Worm (Caenorhabditis elegans) whole organism, late embryonic: ENCODE data around the gene eea-1.

Experiments used
- C08G9.2 ChIP-seq: sonication (generic microtip); optimal IDR thresholded peaks from 2 replicates; lab custom pipeline; 2016; ENCODE audit warnings: mild to moderate bottlenecking, missing genetic modification characterization, moderate library complexity, missing compliant biosample characterization
- C38D4.7 ChIP-seq: fragments of 200-800 bp; sonication (Bioruptor generic); optimal IDR thresholded peaks from 2 replicates; lab custom pipeline; 2018; ENCODE audit warnings: mild to moderate bottlenecking, missing genetic modification characterization, moderate library complexity, missing compliant biosample characterization
- F13H6.1 ChIP-seq: sonication (generic microtip); optimal IDR thresholded peaks from 2 replicates; lab custom pipeline; 2016; ENCODE audit warnings: missing genetic modification characterization, missing compliant biosample characterization
- K02D7.2 ChIP-seq: sonication (generic microtip); optimal IDR thresholded peaks from 2 replicates; lab custom pipeline; 2017; ENCODE audit warnings: mild to moderate bottlenecking, missing genetic modification characterization, missing compliant biosample characterization
- ceh-14 ChIP-seq: sonication (generic microtip); optimal IDR thresholded peaks from 2 replicates; lab custom pipeline; 2016; ENCODE audit warnings: missing genotype, missing genetic modification characterization, missing compliant biosample characterization
- ceh-2 ChIP-seq: sonication (generic microtip); optimal IDR thresholded peaks from 2 replicates; lab custom pipeline; 2016; ENCODE audit warnings: missing genotype, missing genetic modification characterization, missing compliant biosample characterization
- ceh-31 ChIP-seq: sonication (generic microtip); optimal IDR thresholded peaks from 2 replicates; lab custom pipeline; 2016; ENCODE audit warnings: missing genetic modification characterization, missing compliant biosample characterization
- ceh-34 ChIP-seq: sonication (generic microtip); optimal IDR thresholded peaks from 2 replicates; lab custom pipeline; 2016; ENCODE audit warnings: mild to moderate bottlenecking, missing genetic modification characterization, missing compliant biosample characterization
- ceh-48 ChIP-seq: sonication (generic microtip); optimal IDR thresholded peaks from 2 replicates; lab custom pipeline; 2016; ENCODE audit warnings: missing genetic modification characterization, inconsistent platforms, missing compliant biosample characterization
- ceh-9 ChIP-seq: sonication (generic microtip); optimal IDR thresholded peaks from 2 replicates; lab custom pipeline; 2016; ENCODE audit warnings: mild to moderate bottlenecking, missing genetic modification characterization, inconsistent platforms, missing compliant biosample characterization
- dve-1 ChIP-seq: sonication (generic microtip); optimal IDR thresholded peaks from 2 replicates; lab custom pipeline; 2017; ENCODE audit warnings: antibody characterized with exemption, mild to moderate bottlenecking, missing genetic modification characterization, missing compliant biosample characterization
- elt-2 ChIP-seq: sonication (generic microtip); optimal IDR thresholded peaks from 2 replicates; lab custom pipeline; 2016; ENCODE audit warnings: missing genetic modification reagents, missing genetic modification characterization, missing compliant biosample characterization
- elt-4 ChIP-seq: sonication (generic microtip); optimal IDR thresholded peaks from 2 replicates; lab custom pipeline; 2016; ENCODE audit warnings: missing genetic modification characterization, missing compliant biosample characterization
- ets-4 ChIP-seq: sonication (generic microtip); optimal IDR thresholded peaks from 2 replicates; lab custom pipeline; 2016; ENCODE audit warnings: missing genetic modification characterization, missing compliant biosample characterization
- eyg-1 ChIP-seq: sonication (generic microtip); optimal IDR thresholded peaks from 2 replicates; lab custom pipeline; 2016; ENCODE audit warnings: missing genotype, missing genetic modification characterization, missing compliant biosample characterization
- fkh-10 ChIP-seq: fragments of 150-350 bp; optimal IDR thresholded peaks from 2 replicates; lab custom pipeline; 2014; ENCODE audit warnings: missing biosample characterization, missing genetic modification reagents, missing genetic modification characterization
- hlh-13 ChIP-seq: fragments of 200-800 bp; sonication (Bioruptor generic); optimal IDR thresholded peaks from 2 replicates; lab custom pipeline; 2018; ENCODE audit warnings: mild to moderate bottlenecking, missing genetic modification characterization, missing compliant biosample characterization
- hlh-15 ChIP-seq: sonication (generic microtip); optimal IDR thresholded peaks from 2 replicates; lab custom pipeline; 2016; ENCODE audit warnings: missing genetic modification characterization, missing compliant biosample characterization
- hlh-30 ChIP-seq: sonication (generic microtip); optimal IDR thresholded peaks from 2 replicates; lab custom pipeline; 2017; ENCODE audit warnings: antibody characterized with exemption, missing genetic modification characterization, missing compliant biosample characterization; ENCODE audit not compliant: insufficient read depth
- hlh-6 ChIP-seq: sonication (generic microtip); optimal IDR thresholded peaks from 2 replicates; lab custom pipeline; 2016; ENCODE audit warnings: missing genotype, missing genetic modification characterization, missing compliant biosample characterization
- lin-11 ChIP-seq: fragments of 200-800 bp; sonication (Bioruptor generic); optimal IDR thresholded peaks from 2 replicates; lab custom pipeline; 2018; ENCODE audit warnings: mild to moderate bottlenecking, missing genetic modification characterization, missing compliant biosample characterization
- mec-3 ChIP-seq: sonication (generic microtip); optimal IDR thresholded peaks from 2 replicates; lab custom pipeline; 2016; ENCODE audit warnings: borderline replicate concordance, missing genetic modification characterization, missing compliant biosample characterization
- nfya-1 ChIP-seq: sonication (generic microtip); optimal IDR thresholded peaks from 2 replicates; lab custom pipeline; 2017; ENCODE audit warnings: missing genetic modification characterization, mild to moderate bottlenecking, missing compliant biosample characterization, antibody characterized with exemption, moderate library complexity
- nhr-11 ChIP-seq: fragments of 150-350 bp; optimal IDR thresholded peaks from 2 replicates; lab custom pipeline; 2014; ENCODE audit warnings: missing biosample characterization, missing genetic modification characterization
- pat-9 ChIP-seq: fragments of 200-800 bp; sonication (Bioruptor generic); optimal IDR thresholded peaks from 2 replicates; lab custom pipeline; 2018; ENCODE audit warnings: mild to moderate bottlenecking, missing genetic modification characterization, moderate library complexity, missing compliant biosample characterization
- pha-2 ChIP-seq: sonication (generic microtip); optimal IDR thresholded peaks from 2 replicates; lab custom pipeline; 2017; ENCODE audit warnings: mild to moderate bottlenecking, missing genetic modification characterization, missing compliant biosample characterization
- rnt-1 ChIP-seq: sonication (generic microtip); optimal IDR thresholded peaks from 2 replicates; lab custom pipeline; 2016; ENCODE audit warnings: missing genetic modification characterization, missing compliant biosample characterization
- sdc-2 ChIP-seq: sonication (generic microtip); optimal IDR thresholded peaks from 2 replicates; lab custom pipeline; 2016; ENCODE audit warnings: missing genotype, missing genetic modification characterization, missing compliant biosample characterization
- sox-2 ChIP-seq: fragments of 200-800 bp; sonication (Bioruptor generic); IDR thresholded peaks from 2 replicates; pipeline ENCODE4 v1.3.6; 2022; ENCODE audit warnings: missing genetic modification reagents, missing genetic modification characterization, missing compliant biosample characterization
- sox-4 ChIP-seq: sonication (generic microtip); optimal IDR thresholded peaks from 2 replicates; lab custom pipeline; 2017; ENCODE audit warnings: mild to moderate bottlenecking, missing genetic modification characterization, inconsistent platforms, missing compliant biosample characterization
- tbx-2 ChIP-seq: sonication (generic microtip); optimal IDR thresholded peaks from 2 replicates; lab custom pipeline; 2016; ENCODE audit warnings: missing genetic modification characterization, missing compliant biosample characterization
- tbx-7 ChIP-seq: sonication (generic microtip); optimal IDR thresholded peaks from 2 replicates; lab custom pipeline; 2016; ENCODE audit warnings: missing genotype, missing genetic modification characterization, missing compliant biosample characterization
- ttx-3 ChIP-seq: sonication (generic microtip); optimal IDR thresholded peaks from 2 replicates; lab custom pipeline; 2016; ENCODE audit warnings: missing genetic modification reagents, missing genetic modification characterization, missing compliant biosample characterization
- unc-3 ChIP-seq, 2 experiments: fragments of 200-800 bp in 1 of 2; sonication (Bioruptor generic) in 1 of 2; sonication (generic microtip) in 1 of 2; conservative IDR thresholded peaks in 1 of 2; optimal IDR thresholded peaks in 1 of 2; 2 replicates each; pipeline versions ENCODE4 v1.3.6 to Lab custom; 2016 to 2022; ENCODE audit warnings: missing compliant biosample characterization in 2 of 2, missing genetic modification characterization in 2 of 2, missing genetic modification reagents in 1 of 2
- unc-55 ChIP-seq: sonication (generic microtip); optimal IDR thresholded peaks from 2 replicates; lab custom pipeline; 2017; ENCODE audit warnings: missing biosample characterization, missing genetic modification reagents, missing genetic modification characterization

The eea-1 gene

ce11 chrV:13497322-13497847 lies at the start of gene eea-1, which contains the start of gene gut-2:
eea-1 (minus strand) TSS chrV:13497372.
gut-2 (plus strand) TSS chrV:13497690.
- TF ChIP-seq ceh-14 (tag; lab: Kevin White, UChicago) (peak; percentile 15), unc-55 (GFP tag; lab: Kevin White, UChicago) (peak; percentile 25), ceh-31 (peak; percentile 17), nfya-1 (peak; percentile 49), nhr-11 (tag; lab: Kevin White, UChicago) (no peak), sdc-2 (tag; lab: Kevin White, UChicago) (no peak)

ce11 chrV:13536058-13536579 lies 38.9 kb upstream of the eea-1 start, which contains the start of gene frpr-5:
frpr-5 (minus strand) TSS chrV:13536108.
- no peak for TF ChIP-seq F13H6.1 (tag; lab: Kevin White, UChicago)
- no peak for TF ChIP-seq C08G9.2
- no peak for TF ChIP-seq mec-3 (tag; lab: Kevin White, UChicago)
- TF ChIP-seq sox-4 (tag; lab: Kevin White, UChicago): no peak
- TF ChIP-seq ceh-2 (tag; lab: Kevin White, UChicago): no peak
- no peak for TF ChIP-seq sox-2
- no peak for TF ChIP-seq hlh-13
- no peak for TF ChIP-seq fkh-10
- TF ChIP-seq tbx-7 (tag; lab: Kevin White, UChicago): no peak
- TF ChIP-seq eyg-1 (tag; lab: Kevin White, UChicago): no peak
- TF ChIP-seq rnt-1 (tag; lab: Kevin White, UChicago): no peak
- no peak for TF ChIP-seq ceh-31
- TF ChIP-seq tbx-2 (tag; lab: Kevin White, UChicago): no peak
- TF ChIP-seq ets-4 (tag; lab: Kevin White, UChicago): no peak
- TF ChIP-seq dve-1 (tag; lab: Kevin White, UChicago): no peak
- TF ChIP-seq hlh-15: no peak
- TF ChIP-seq ceh-48: no peak

- no peak for TF ChIP-seq ceh-34
- no peak for TF ChIP-seq elt-2 (tag; lab: Kevin White, UChicago)
- TF ChIP-seq ttx-3 (tag; lab: Kevin White, UChicago): no peak
- TF ChIP-seq fkh-10: no peak
- no peak for TF ChIP-seq ceh-48
- TF ChIP-seq K02D7.2: no peak
- TF ChIP-seq mec-3 (tag; lab: Kevin White, UChicago): no peak
- TF ChIP-seq C08G9.2: no peak
- TF ChIP-seq hlh-15: no peak
- no peak for TF ChIP-seq pha-2 (tag; lab: Kevin White, UChicago)
- TF ChIP-seq sox-4 (tag; lab: Kevin White, UChicago): no peak
- TF ChIP-seq C38D4.7: no peak
- no peak for TF ChIP-seq ceh-9 (tag; lab: Kevin White, UChicago)
- TF ChIP-seq lin-11 (tag; lab: Kevin White, UChicago): no peak
- TF ChIP-seq hlh-30 (tag; lab: Kevin White, UChicago): no peak
- no peak for TF ChIP-seq elt-4
- TF ChIP-seq pat-9 (tag; lab: Kevin White, UChicago): no peak
- no peak for TF ChIP-seq hlh-6 (tag; lab: Kevin White, UChicago)
- TF ChIP-seq unc-3 (GFP tag; conservative IDR thresholded peaks at IDR 0.05; lab: Robert Waterston, UW): no peak
- no peak for TF ChIP-seq unc-3 (tag; optimal IDR thresholded peaks at IDR 0.05; lab: Kevin White, UChicago)
- TF ChIP-seq ceh-31: no peak
Measured at ce11 chrV:13532469-13532868, 35.3 kb upstream of the eea-1 start.

DNA sequence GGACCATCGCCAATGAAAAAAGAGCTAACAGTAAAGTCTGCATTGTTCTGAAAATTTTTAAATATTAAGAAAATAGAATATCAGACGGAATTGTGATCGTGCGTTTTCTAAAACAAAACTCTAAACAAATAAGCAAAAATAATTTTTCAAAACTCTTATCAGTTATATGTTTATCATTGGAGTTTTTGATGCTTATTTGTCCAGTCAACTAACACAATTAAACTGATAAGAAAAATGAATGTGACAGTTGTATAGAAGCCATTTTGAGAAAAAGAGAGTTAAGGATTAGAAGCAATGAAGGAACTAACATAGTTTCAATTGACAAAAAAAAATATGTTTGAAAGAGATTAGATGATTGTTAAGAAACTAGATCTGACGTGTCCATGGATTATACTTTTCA lies 33.5 kb upstream of the eea-1 start, which contains the start of gene ttr-44:
TSS of gene ttr-44 (minus strand) at position 47 of the 400 bp plus-strand sequence.
- no peak for TF ChIP-seq pat-9 (tag; lab: Kevin White, UChicago)
- TF ChIP-seq elt-2 (tag; lab: Kevin White, UChicago): peak; percentile 76
